Worm (Caenorhabditis elegans) whole organism, L4/young adult: ENCODE results near the gene ntc-1.

Experiments
- W03F9.2 ChIP-seq: fragments of 150-350 bp; optimal IDR thresholded peaks from 2 replicates; lab custom pipeline; 2014; ENCODE audit warnings: missing biosample characterization, missing genetic modification characterization
- dao-5 ChIP-seq: sonication (generic microtip); optimal IDR thresholded peaks from 2 replicates; lab custom pipeline; 2016; ENCODE audit warnings: missing genotype, missing genetic modification characterization, moderate library complexity, missing compliant biosample characterization
- him-1 ChIP-seq: sonication (generic microtip); optimal IDR thresholded peaks from 2 replicates; lab custom pipeline; 2016; ENCODE audit warnings: missing genotype, missing genetic modification reagents, missing genetic modification characterization, missing compliant biosample characterization

ce11 chrX:4865798-4866197 is at the start of gene ntc-1:
- TF ChIP-seq him-1 (tag; lab: Kevin White, UChicago) (no peak), W03F9.2 (tag; lab: Kevin White, UChicago) (no peak), dao-5 (tag; lab: Kevin White, UChicago) (no peak)
